Worm (Caenorhabditis elegans): ENCODE measurements around the gene Y56A3A.41.

DNA sequence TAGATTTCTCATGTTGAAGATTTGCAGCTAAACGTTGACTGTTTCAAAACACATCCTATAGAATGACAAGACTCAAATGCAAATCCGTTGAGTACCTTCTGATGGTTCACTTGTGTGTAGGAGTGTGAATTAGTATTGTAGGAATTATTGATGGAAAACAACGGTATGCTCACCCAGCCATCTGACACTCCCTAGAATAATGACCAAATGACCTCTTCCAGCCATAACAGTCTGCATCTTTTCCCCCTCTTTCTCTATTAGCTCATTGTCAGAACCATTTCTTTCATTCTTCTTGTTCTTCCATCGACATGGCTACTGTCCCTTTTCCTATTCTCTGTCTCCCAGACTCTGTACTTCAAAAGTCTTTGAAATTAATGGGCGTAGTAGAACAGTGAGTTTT lies 15.8 kb upstream of the Y56A3A.41 start, which contains the start of gene fbxb-24:
- no peak for TF ChIP-seq ama-1 (optimal IDR thresholded peaks at IDR 0.05)
- TF ChIP-seq lir-3 (tag; optimal IDR thresholded peaks at IDR 0.05; ENCODE audit: poor library complexity), result no peak
